2 worm cellular contexts compared by ENCODE assay signal in genomic region chrIII:7823285-7823684, ce11.
TF ChIP-seq lines count a peak whose summit lies in the region.

No protein-coding gene starts in this region.

TF ChIP-seq in whole organism, L3 larva, 47 proteins besides CTCF, POLR2A, EP300 and RAD21:
- TF ChIP-seq nhr-25 (tag; optimal IDR thresholded peaks at IDR 0.05; lab: Kevin White, UChicago) (no peak), nfya-1 (tag; optimal IDR thresholded peaks at IDR 0.05; lab: Kevin White, UChicago; ENCODE audit: insufficient read depth) (peak; percentile 98)

TF ChIP-seq in whole organism, late embryonic, 69 proteins besides CTCF, POLR2A, EP300 and RAD21:
- TF ChIP-seq unc-86 (tag; optimal IDR thresholded peaks at IDR 0.05; lab: Kevin White, UChicago) (no peak), ceh-19 (GFP tag; optimal IDR thresholded peaks at IDR 0.05; lab: Kevin White, UChicago) (no peak), ama-1 (optimal IDR thresholded peaks at IDR 0.05; lab: Kevin White, UChicago) (no peak), nfya-1 (tag; optimal IDR thresholded peaks at IDR 0.05; lab: Kevin White, UChicago) (peak; percentile 84), ztf-16 (tag; optimal IDR thresholded peaks at IDR 0.05; lab: Kevin White, UChicago) (no peak), ceh-24 (tag; optimal IDR thresholded peaks at IDR 0.05; lab: Kevin White, UChicago) (no peak), tbx-7 (tag; optimal IDR thresholded peaks at IDR 0.05; lab: Kevin White, UChicago) (no peak)
TF ChIP-seq in whole organism, late embryonic: peak in this region for 1.

Comparison
In these comparisons a context has a peak if more than half of its experiments do, and no peak if none do; other contexts are left out.
1. Of the 9 proteins assayed by ChIP-seq in both whole organism, late embryonic and whole organism, L3 larva: peak only in whole organism, late embryonic: none; only in whole organism, L3 larva: none; in both: nfya-1; in neither: 8.